Worm (Caenorhabditis elegans) whole organism, mixed stage, embryonic: Measurements from ENCODE around the gene scl-19.

Experiments used
- elt-1 ChIP-seq: sonication (generic microtip); optimal IDR thresholded peaks from 2 replicates; lab custom pipeline; 2017; ENCODE audit warnings: missing genetic modification characterization, mild to moderate bottlenecking, missing compliant biosample characterization, antibody characterized with exemption, moderate library complexity, borderline replicate concordance; ENCODE audit not compliant: insufficient read depth
- nhr-2 ChIP-seq: fragments of 150-350 bp; optimal IDR thresholded peaks from 2 replicates; lab custom pipeline; 2014; ENCODE audit warnings: missing biosample characterization, missing genetic modification characterization
- sptf-1 ChIP-seq: sonication (generic microtip); optimal IDR thresholded peaks from 2 replicates; lab custom pipeline; 2017; ENCODE audit warnings: mild to moderate bottlenecking, missing genetic modification characterization, moderate library complexity, missing compliant biosample characterization
- unc-62 ChIP-seq: fragments of 150-350 bp; optimal IDR thresholded peaks from 2 replicates; lab custom pipeline; 2014; ENCODE audit warnings: missing biosample characterization, missing genetic modification reagents, missing genetic modification characterization

DNA sequence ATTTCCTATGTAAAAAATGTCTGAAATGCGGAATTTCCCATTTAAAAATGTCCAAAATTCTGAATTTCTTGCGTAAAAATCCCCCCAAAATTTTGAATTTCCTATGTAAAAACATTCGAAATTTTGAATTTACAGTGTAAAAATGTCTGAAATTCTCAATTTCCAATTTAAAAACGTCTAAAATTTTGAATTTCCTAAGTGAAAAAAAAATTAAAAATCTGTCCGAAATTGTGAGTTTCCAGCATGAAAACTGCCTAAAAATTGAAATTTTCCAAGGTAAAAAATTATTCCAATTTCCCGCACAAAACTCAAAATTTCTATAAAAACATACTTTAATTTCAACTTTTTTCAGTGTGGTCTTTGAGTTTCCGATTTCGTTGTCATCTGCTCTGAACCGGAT lies 9.9 kb upstream of the scl-19 start:
- TF ChIP-seq unc-62 (GFP tag; lab: Kevin White, UChicago), result no peak
- TF ChIP-seq nhr-2 (tag; lab: Kevin White, UChicago), result no peak
- no peak for TF ChIP-seq sptf-1 (tag; lab: Kevin White, UChicago)
- TF ChIP-seq elt-1, result no peak
